Worm (Caenorhabditis elegans) whole organism, midembryonic: ENCODE results near the gene pals-30.

Source experiments
- flt-1 ChIP-seq: fragments of 200-800 bp; sonication (Bioruptor generic); IDR thresholded peaks from 2 replicates; pipeline ENCODE4 v1.3.6; 2022; ENCODE audit warnings: missing genetic modification characterization, missing compliant biosample characterization
- ztf-29 ChIP-seq: fragments of 200-800 bp; sonication (Bioruptor generic); IDR thresholded peaks from 2 replicates; pipeline ENCODE4 v1.3.6; 2022; ENCODE audit warnings: missing genetic modification reagents, missing genetic modification characterization, missing compliant biosample characterization

ce11 chrIV:14519423-14519822 is 32.3 kb downstream of the pals-30 start, which contains the start of the genes Y57G11A.2 and T27E7.1:
- TF ChIP-seq flt-1 (GFP tag; lab: Robert Waterston, UW) (no peak), ztf-29 (GFP tag; lab: Robert Waterston, UW) (no peak)
